Worm (Caenorhabditis elegans) whole organism, L3 larva: Measurements from ENCODE around the gene aat-7.

Experiments
- aly-2 ChIP-seq: fragments of 150-350 bp; optimal IDR thresholded peaks from 2 replicates; lab custom pipeline; 2014; ENCODE audit warnings: missing biosample characterization, missing genetic modification characterization
- ama-1 ChIP-seq: fragments of 150-350 bp; optimal IDR thresholded peaks from 2 replicates; lab custom pipeline; 2018
- ceh-16 ChIP-seq: sonication (generic microtip); optimal IDR thresholded peaks from 2 replicates; lab custom pipeline; 2017; ENCODE audit warnings: missing biosample characterization, missing genetic modification characterization
- ceh-28 ChIP-seq: fragments of 150-350 bp; optimal IDR thresholded peaks from 2 replicates; lab custom pipeline; 2014; ENCODE audit warnings: missing biosample characterization, missing genetic modification reagents, missing genetic modification characterization
- ceh-82 ChIP-seq: fragments of 150-350 bp; optimal IDR thresholded peaks from 2 replicates; lab custom pipeline; 2014; ENCODE audit warnings: missing biosample characterization, missing genetic modification characterization
- ceh-9 ChIP-seq: sonication (generic microtip); optimal IDR thresholded peaks from 2 replicates; lab custom pipeline; 2018; ENCODE audit warnings: missing biosample characterization, missing genetic modification characterization
- daf-12 ChIP-seq: fragments of 150-350 bp; optimal IDR thresholded peaks from 2 replicates; lab custom pipeline; 2014; ENCODE audit warnings: missing biosample characterization, missing genetic modification reagents, missing genetic modification characterization
- egl-27 ChIP-seq: sonication (generic microtip); optimal IDR thresholded peaks from 4 replicates; lab custom pipeline; 2017; ENCODE audit warnings: missing biosample characterization, missing genetic modification reagents, missing genetic modification characterization
- egl-5 ChIP-seq: fragments of 150-350 bp; optimal IDR thresholded peaks from 2 replicates; lab custom pipeline; 2017; ENCODE audit warnings: missing biosample characterization, missing genetic modification reagents, missing genetic modification characterization, inconsistent platforms
- elt-1 ChIP-seq: fragments of 150-350 bp; optimal IDR thresholded peaks from 2 replicates; lab custom pipeline; 2014; ENCODE audit warnings: missing biosample characterization, missing genetic modification characterization
- elt-2 ChIP-seq: sonication (generic microtip); optimal IDR thresholded peaks from 2 replicates; lab custom pipeline; 2016; ENCODE audit warnings: missing genetic modification reagents, mild to moderate bottlenecking, missing genetic modification characterization, missing compliant biosample characterization
- fkh-10 ChIP-seq: sonication (generic microtip); optimal IDR thresholded peaks from 2 replicates; lab custom pipeline; 2017; ENCODE audit warnings: missing biosample characterization, missing genetic modification reagents, missing genetic modification characterization
- fkh-2 ChIP-seq: fragments of 150-350 bp; optimal IDR thresholded peaks from 2 replicates; lab custom pipeline; 2014; ENCODE audit warnings: missing biosample characterization, missing genetic modification reagents, missing genetic modification characterization
- fos-1 ChIP-seq: fragments of 150-350 bp; optimal IDR thresholded peaks from 2 replicates; lab custom pipeline; 2014; ENCODE audit warnings: missing biosample characterization, missing genetic modification characterization
- hmg-11 ChIP-seq: sonication (generic microtip); optimal IDR thresholded peaks from 2 replicates; lab custom pipeline; 2016; ENCODE audit warnings: missing genetic modification characterization, missing compliant biosample characterization
- lin-15B ChIP-seq: fragments of 150-350 bp; optimal IDR thresholded peaks from 2 replicates; lab custom pipeline; 2014; ENCODE audit warnings: missing biosample characterization, missing genetic modification characterization
- lsy-12 ChIP-seq: sonication (generic microtip); optimal IDR thresholded peaks from 2 replicates; lab custom pipeline; 2016; ENCODE audit warnings: mild to moderate bottlenecking, missing genetic modification characterization, missing compliant biosample characterization
- mdl-1 ChIP-seq: fragments of 150-350 bp; optimal IDR thresholded peaks from 2 replicates; lab custom pipeline; 2014; ENCODE audit warnings: missing biosample characterization, missing genetic modification characterization
- nfya-1 ChIP-seq: sonication (generic microtip); optimal IDR thresholded peaks from 2 replicates; lab custom pipeline; 2017; ENCODE audit warnings: missing genetic modification characterization, mild to moderate bottlenecking, missing compliant biosample characterization, antibody characterized with exemption, moderate library complexity; ENCODE audit not compliant: insufficient read depth
- nhr-12 ChIP-seq: fragments of 150-350 bp; optimal IDR thresholded peaks from 2 replicates; lab custom pipeline; 2014; ENCODE audit warnings: missing biosample characterization, missing genetic modification characterization
- nhr-237 ChIP-seq: fragments of 150-350 bp; optimal IDR thresholded peaks from 2 replicates; lab custom pipeline; 2014; ENCODE audit warnings: missing biosample characterization, missing genetic modification characterization
- nhr-25 ChIP-seq: sonication (generic microtip); optimal IDR thresholded peaks from 2 replicates; lab custom pipeline; 2017; ENCODE audit warnings: missing biosample characterization, missing genetic modification characterization
- nhr-28 ChIP-seq: fragments of 150-350 bp; optimal IDR thresholded peaks from 2 replicates; lab custom pipeline; 2014; ENCODE audit warnings: missing biosample characterization, missing genetic modification characterization
- nhr-43 ChIP-seq: sonication (generic microtip); optimal IDR thresholded peaks from 2 replicates; lab custom pipeline; 2016; ENCODE audit warnings: mild to moderate bottlenecking, missing genetic modification characterization, missing compliant biosample characterization; ENCODE audit not compliant: poor library complexity, severe bottlenecking
- nhr-76 ChIP-seq: fragments of 150-350 bp; sonication (generic microtip); optimal IDR thresholded peaks from 5 replicates; lab custom pipeline; 2014; ENCODE audit warnings: missing biosample characterization, missing genetic modification characterization
- pha-4 ChIP-seq: fragments of 150-350 bp; optimal IDR thresholded peaks from 2 replicates; lab custom pipeline; 2014; ENCODE audit warnings: missing biosample characterization, missing genetic modification reagents, missing genetic modification characterization
- snpc-4 ChIP-seq: fragments of 150-350 bp; optimal IDR thresholded peaks from 2 replicates; lab custom pipeline; 2014; ENCODE audit warnings: missing biosample characterization, missing genetic modification characterization
- tbx-2 ChIP-seq: sonication (generic microtip); optimal IDR thresholded peaks from 2 replicates; lab custom pipeline; 2016; ENCODE audit warnings: mild to moderate bottlenecking, missing genetic modification characterization, missing compliant biosample characterization
- unc-39 ChIP-seq: sonication (generic microtip); optimal IDR thresholded peaks from 4 replicates; lab custom pipeline; 2017; ENCODE audit warnings: missing biosample characterization, missing genetic modification characterization
- unc-62 ChIP-seq: fragments of 150-350 bp; sonication (generic microtip); optimal IDR thresholded peaks from 4 replicates; lab custom pipeline; 2014; ENCODE audit warnings: missing biosample characterization, missing genetic modification reagents, missing genetic modification characterization
- zag-1 ChIP-seq: fragments of 150-350 bp; optimal IDR thresholded peaks from 2 replicates; lab custom pipeline; 2014; ENCODE audit warnings: missing biosample characterization, missing genetic modification characterization
- ztf-4 ChIP-seq: fragments of 150-350 bp; optimal IDR thresholded peaks from 2 replicates; lab custom pipeline; 2014; ENCODE audit warnings: missing biosample characterization, missing genetic modification characterization

The aat-7 gene

DNA sequence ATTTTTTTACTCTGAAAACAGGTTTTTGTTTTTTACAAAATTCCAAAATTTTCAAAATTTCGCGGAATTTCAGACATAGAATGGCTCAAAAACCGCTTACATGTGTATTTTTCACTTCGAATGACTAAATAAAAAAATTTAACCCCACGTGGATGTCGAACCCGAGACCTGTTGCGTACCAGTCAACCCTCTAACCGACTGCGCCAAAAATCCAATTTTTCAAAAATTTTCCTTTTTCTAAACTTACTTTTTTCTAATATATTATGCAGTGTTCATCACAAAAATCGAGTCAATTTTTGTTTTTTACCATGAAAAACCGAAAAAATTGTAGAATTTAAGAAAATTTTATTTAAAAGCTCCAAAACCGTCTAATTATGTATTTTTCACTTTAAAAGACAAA is 20.7 kb upstream of the aat-7 start:
- TF ChIP-seq nhr-12 (tag; lab: Kevin White, UChicago): no peak
- TF ChIP-seq ceh-82 (tag; lab: Kevin White, UChicago): no peak
- no peak for TF ChIP-seq unc-62 (GFP tag; lab: Kevin White, UChicago)
- no peak for TF ChIP-seq ceh-28 (tag; lab: Kevin White, UChicago)
- no peak for TF ChIP-seq nfya-1 (tag; lab: Kevin White, UChicago)
- TF ChIP-seq mdl-1 (tag; lab: Kevin White, UChicago): no peak
- no peak for TF ChIP-seq aly-2 (tag; lab: Kevin White, UChicago)
- no peak for TF ChIP-seq daf-12 (tag; lab: Kevin White, UChicago)
- no peak for TF ChIP-seq ztf-4 (tag; lab: Kevin White, UChicago)
- no peak for TF ChIP-seq unc-39
- TF ChIP-seq lin-15B (tag; lab: Kevin White, UChicago): no peak
- no peak for TF ChIP-seq nhr-43 (tag; lab: Kevin White, UChicago)
- TF ChIP-seq elt-1 (tag; lab: Kevin White, UChicago): no peak
- TF ChIP-seq tbx-2 (tag; lab: Kevin White, UChicago): no peak
- TF ChIP-seq zag-1 (tag; lab: Kevin White, UChicago): no peak
- no peak for TF ChIP-seq elt-2 (tag; lab: Kevin White, UChicago)
- no peak for TF ChIP-seq hmg-11 (tag; lab: Kevin White, UChicago)
- TF ChIP-seq fkh-10 (GFP tag; lab: Kevin White, UChicago): no peak

DNA sequence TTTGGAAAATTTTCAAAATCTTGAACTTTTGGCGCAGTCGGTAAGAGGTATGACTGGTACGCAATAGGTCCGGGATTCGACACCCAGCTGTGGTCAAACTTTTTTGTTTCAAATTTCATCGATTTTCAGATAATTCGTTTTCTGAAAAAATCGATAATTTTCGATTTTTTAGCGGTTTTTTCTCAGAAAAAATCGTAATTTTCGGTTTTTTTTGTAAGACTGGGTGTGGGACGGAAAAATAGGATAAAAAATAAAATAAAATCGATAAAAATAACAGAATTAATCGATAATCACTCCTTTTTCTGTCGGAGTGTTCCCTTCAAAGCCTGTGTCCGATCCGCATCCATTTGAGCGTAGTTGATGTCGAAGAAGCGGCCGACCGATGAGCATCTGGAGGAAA is 17.9 kb upstream of the aat-7 start:
- TF ChIP-seq mdl-1 (tag; lab: Kevin White, UChicago): no peak
- TF ChIP-seq ceh-28 (tag; lab: Kevin White, UChicago): peak; percentile 66

DNA sequence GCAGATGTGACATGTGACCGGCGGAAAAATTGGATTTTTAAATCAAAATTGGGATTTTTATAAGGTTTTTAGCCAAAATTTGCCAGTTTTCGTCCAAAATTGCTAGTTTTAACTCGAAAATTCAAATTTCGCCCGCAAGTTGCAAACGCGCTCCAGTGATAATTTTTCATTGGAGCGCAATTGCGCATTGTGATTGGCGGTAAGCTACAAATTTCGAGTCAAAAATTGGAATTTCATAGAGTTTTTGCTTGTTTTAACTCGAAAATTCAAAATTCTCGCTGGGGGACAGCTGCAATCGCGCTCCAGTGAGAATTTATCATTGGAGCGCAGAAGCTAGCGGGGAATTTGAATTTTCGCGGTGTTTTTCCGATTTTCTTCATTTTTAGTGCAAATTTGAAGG is 17.3 kb upstream of the aat-7 start:
- TF ChIP-seq ceh-9 (tag; lab: Kevin White, UChicago) (no peak), nhr-28 (tag; lab: Kevin White, UChicago) (no peak), fkh-2 (tag; lab: Kevin White, UChicago) (no peak), mdl-1 (tag; lab: Kevin White, UChicago) (no peak), hmg-11 (tag; lab: Kevin White, UChicago) (no peak), nhr-237 (tag; lab: Kevin White, UChicago) (no peak), lsy-12 (tag; lab: Kevin White, UChicago) (no peak), snpc-4 (tag; lab: Kevin White, UChicago) (no peak), pha-4 (tag; lab: Kevin White, UChicago) (no peak), nhr-25 (tag; lab: Kevin White, UChicago) (no peak), ceh-16 (no peak), egl-27 (tag; lab: Kevin White, UChicago) (no peak)

DNA sequence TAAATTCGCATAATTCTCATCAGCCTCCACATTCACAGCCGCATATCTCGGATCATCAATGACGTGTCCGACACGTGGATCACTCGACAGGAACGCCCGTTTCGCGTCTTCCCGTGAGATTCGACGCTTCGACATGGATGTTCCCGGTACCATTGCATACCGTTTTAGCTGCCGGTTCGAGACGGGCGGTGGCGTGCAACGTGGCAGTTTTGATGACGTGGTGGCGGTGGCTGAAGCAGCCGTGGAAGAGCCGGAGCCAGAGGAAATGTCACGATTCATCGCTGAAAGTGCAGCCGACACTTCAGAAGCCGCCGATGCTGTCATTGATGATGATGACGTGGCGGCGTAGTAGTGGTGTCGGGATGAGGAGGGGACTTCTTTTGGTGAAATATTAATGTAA is 15.1 kb upstream of the aat-7 start:
- TF ChIP-seq lsy-12 (tag; lab: Kevin White, UChicago) (peak; percentile 22), nhr-76 (no peak)

DNA sequence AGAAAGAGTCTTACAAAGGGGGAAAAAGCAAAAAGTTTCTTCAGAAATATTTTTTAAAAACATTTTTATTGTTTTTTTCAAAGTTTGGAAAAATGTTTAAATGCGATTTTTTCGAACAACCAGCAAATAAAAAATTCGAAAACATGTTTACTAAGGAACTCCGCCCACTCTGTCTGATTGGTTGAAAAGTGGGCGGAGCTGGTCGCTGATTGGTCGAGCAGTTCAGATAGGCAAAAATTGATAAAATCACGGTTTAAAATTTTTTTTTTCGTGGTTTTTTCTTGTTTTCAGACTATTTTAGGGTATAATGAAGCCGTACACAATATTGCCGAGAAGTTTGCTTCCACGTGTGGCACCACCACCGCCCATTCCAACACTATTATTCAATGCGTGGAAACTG is 14.5 kb upstream of the aat-7 start:
- TF ChIP-seq fos-1 (tag; lab: Kevin White, UChicago) (no peak), nfya-1 (tag; lab: Kevin White, UChicago) (peak; percentile 51), egl-5 (no peak)

DNA sequence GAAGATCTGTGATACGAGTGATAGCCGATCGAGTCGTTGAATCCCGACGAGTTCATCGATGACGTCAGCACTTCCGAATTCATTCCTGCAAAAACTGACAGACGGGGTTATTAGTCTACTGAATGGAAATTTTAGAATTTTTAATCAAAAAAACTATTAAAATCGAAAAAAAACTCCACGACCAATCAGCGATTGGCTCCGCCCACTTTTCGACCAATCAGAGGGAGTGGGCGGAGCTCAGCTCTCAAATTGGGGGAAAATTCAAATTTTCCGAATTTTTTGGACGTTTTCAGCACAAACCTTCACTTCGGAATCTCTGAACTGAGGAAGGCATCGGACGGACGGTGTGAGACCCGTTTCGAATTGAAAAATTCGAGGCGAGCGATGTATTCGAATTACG is 13.7 kb upstream of the aat-7 start:
- TF ChIP-seq nfya-1 (tag; lab: Kevin White, UChicago): peak; percentile 83
- no peak for TF ChIP-seq ceh-28 (tag; lab: Kevin White, UChicago)
- TF ChIP-seq, all 47 proteins: peak for 1

DNA sequence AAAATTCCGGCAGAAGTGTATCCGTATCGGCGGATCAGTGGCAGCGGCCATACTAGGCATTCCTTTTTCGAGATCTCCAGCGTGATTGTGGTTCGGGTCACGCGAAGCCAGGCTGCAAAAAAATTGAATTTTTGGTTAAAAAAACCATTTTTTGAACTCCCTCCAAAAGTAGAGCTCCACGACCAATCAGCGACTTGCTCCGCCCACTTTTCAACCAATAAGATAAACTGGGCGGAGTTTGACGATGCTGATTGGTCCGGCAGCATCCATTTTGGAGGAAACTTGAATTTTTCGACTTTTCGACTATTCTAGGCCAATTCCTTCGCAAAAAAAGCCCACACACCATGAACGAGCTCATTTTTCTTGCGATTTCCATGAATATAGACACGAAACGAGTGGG is 12.2 kb upstream of the aat-7 start:
- TF ChIP-seq ama-1 (lab: Kevin White, UChicago) (no peak), nfya-1 (tag; lab: Kevin White, UChicago) (peak; percentile 78)
- TF ChIP-seq, all 47 proteins: peak for 1
